Fruit fly (Drosophila melanogaster) whole organism, embryonic: ENCODE results near the gene CG9926.
A peak's percentile ranks its signal among the peaks of the same experiment; 100 is the strongest.

Source experiments
- C15 ChIP-seq: fragments of 200-800 bp; sonication (Bioruptor generic); IDR thresholded peaks from 3 replicates; pipeline ENCODE4 v1.3.6; 2022; ENCODE audit warnings: missing biosample characterization, missing genetic modification characterization
- CG10274 ChIP-seq: fragments of 200-800 bp; sonication (Bioruptor generic); optimal IDR thresholded peaks from 3 replicates; lab custom pipeline; 2017; ENCODE audit warnings: missing biosample characterization, mild to moderate bottlenecking, missing genetic modification characterization
- CG12071 ChIP-seq: fragments of 200-800 bp; sonication (Bioruptor generic); optimal IDR thresholded peaks from 3 replicates; lab custom pipeline; 2018; ENCODE audit warnings: missing biosample characterization, mild to moderate bottlenecking, missing genetic modification characterization
- CG12299 ChIP-seq: fragments of 200-800 bp; sonication (Bioruptor generic); optimal IDR thresholded peaks from 2 replicates; lab custom pipeline; 2018; ENCODE audit warnings: missing biosample characterization, mild to moderate bottlenecking, missing genetic modification characterization
- CG13775 ChIP-seq: fragments of 200-800 bp; sonication (Bioruptor generic); optimal IDR thresholded peaks from 3 replicates; lab custom pipeline; 2017; ENCODE audit warnings: missing biosample characterization, mild to moderate bottlenecking, missing genetic modification characterization
- CG15514 ChIP-seq: fragments of 200-800 bp; sonication (Bioruptor generic); optimal IDR thresholded peaks from 3 replicates; lab custom pipeline; 2017; ENCODE audit warnings: missing biosample characterization, missing genetic modification characterization, mild to moderate bottlenecking, moderate library complexity, missing genetic modification reagents
- CG15601 ChIP-seq: fragments of 200-800 bp; sonication (Bioruptor generic); optimal IDR thresholded peaks from 3 replicates; lab custom pipeline; 2019; ENCODE audit warnings: missing biosample characterization, mild to moderate bottlenecking, missing genetic modification characterization, moderate library complexity
- CG1602 ChIP-seq: fragments of 200-800 bp; sonication (Bioruptor generic); optimal IDR thresholded peaks from 3 replicates; lab custom pipeline; 2016; ENCODE audit warnings: missing biosample characterization, missing genetic modification characterization
- CG16815 ChIP-seq: fragments of 200-800 bp; sonication (Bioruptor generic); optimal IDR thresholded peaks from 3 replicates; lab custom pipeline; 2017; ENCODE audit warnings: missing biosample characterization, mild to moderate bottlenecking, missing genetic modification characterization
- CG2199 ChIP-seq: fragments of 200-800 bp; sonication (Bioruptor generic); IDR thresholded peaks from 3 replicates; pipeline ENCODE4 v1.3.6; 2022; ENCODE audit warnings: missing biosample characterization, missing genetic modification characterization
- CG2875 ChIP-seq: fragments of 200-800 bp; sonication (Bioruptor generic); optimal IDR thresholded peaks from 2 replicates; lab custom pipeline; 2017; ENCODE audit warnings: missing biosample characterization, mild to moderate bottlenecking, missing genetic modification characterization, missing genetic modification reagents
- CG32772 ChIP-seq: fragments of 200-800 bp; sonication (Bioruptor generic); IDR thresholded peaks from 2 replicates; pipeline ENCODE4 v1.3.6; 2022; ENCODE audit warnings: missing biosample characterization, missing genetic modification characterization
- CG33213 ChIP-seq: fragments of 200-800 bp; sonication (Bioruptor generic); optimal IDR thresholded peaks from 3 replicates; lab custom pipeline; 2016; ENCODE audit warnings: missing biosample characterization, missing genetic modification characterization
- CG42726 ChIP-seq: fragments of 200-800 bp; sonication (Bioruptor generic); IDR thresholded peaks from 2 replicates; pipeline ENCODE4 v1.3.6; 2022; ENCODE audit warnings: missing biosample characterization, missing genetic modification characterization; ENCODE audit not compliant: partially characterized antibody
- CG4854 ChIP-seq: fragments of 200-800 bp; sonication (Bioruptor generic); optimal IDR thresholded peaks from 2 replicates; lab custom pipeline; 2016; ENCODE audit warnings: missing biosample characterization, missing genetic modification characterization, inconsistent platforms
- CG6689 ChIP-seq: fragments of 200-800 bp; sonication (Bioruptor generic); IDR thresholded peaks from 2 replicates; pipeline ENCODE4 v1.3.6; 2022; ENCODE audit warnings: missing biosample characterization, missing genetic modification characterization
- CG7928 ChIP-seq: fragments of 200-800 bp; sonication (Bioruptor generic); optimal IDR thresholded peaks from 2 replicates; lab custom pipeline; 2017; ENCODE audit warnings: missing biosample characterization, mild to moderate bottlenecking, missing genetic modification characterization
- CG8388 ChIP-seq: fragments of 200-800 bp; sonication (Bioruptor generic); optimal IDR thresholded peaks from 2 replicates; lab custom pipeline; 2019; ENCODE audit warnings: missing biosample characterization, mild to moderate bottlenecking, missing genetic modification characterization, moderate library complexity
- CG8944 ChIP-seq: fragments of 200-800 bp; sonication (Bioruptor generic); optimal IDR thresholded peaks from 3 replicates; lab custom pipeline; 2016; ENCODE audit warnings: missing biosample characterization, missing genetic modification characterization
- Hr3 ChIP-seq: fragments of 200-800 bp; sonication (Bioruptor generic); optimal IDR thresholded peaks from 3 replicates; lab custom pipeline; 2016; ENCODE audit warnings: missing biosample characterization, missing genetic modification characterization
- Hr39 ChIP-seq: fragments of >200 bp; optimal IDR thresholded peaks from 2 replicates; lab custom pipeline; 2017
- Hr78 ChIP-seq, 2 experiments: fragments of 200-800 bp in 1 of 2; fragments of >200 bp in 1 of 2; sonication (Bioruptor generic) in 1 of 2; optimal IDR thresholded peaks; 2 replicates each; lab custom pipeline; 2017 to 2019; ENCODE audit warnings: missing biosample characterization in 2 of 2, missing genetic modification characterization in 2 of 2, mild to moderate bottlenecking in 1 of 2, moderate library complexity in 1 of 2
- Mad ChIP-seq: fragments of 200-800 bp; sonication (Bioruptor generic); optimal IDR thresholded peaks from 2 replicates; lab custom pipeline; 2016; ENCODE audit warnings: missing biosample characterization, missing genetic modification characterization
- PHDP ChIP-seq: fragments of 200-800 bp; sonication (Bioruptor generic); optimal IDR thresholded peaks from 3 replicates; lab custom pipeline; 2018; ENCODE audit warnings: missing biosample characterization, mild to moderate bottlenecking, missing genetic modification characterization, moderate library complexity
- Sox102F ChIP-seq: fragments of 200-800 bp; sonication (Bioruptor generic); optimal IDR thresholded peaks from 2 replicates; lab custom pipeline; 2018; ENCODE audit warnings: missing biosample characterization, mild to moderate bottlenecking, missing genetic modification characterization, moderate library complexity
- Spps ChIP-seq: fragments of 200-800 bp; sonication (Bioruptor generic); optimal IDR thresholded peaks from 2 replicates; lab custom pipeline; 2018; ENCODE audit warnings: missing biosample characterization, mild to moderate bottlenecking, missing genetic modification characterization
- Ssrp ChIP-seq: fragments of 200-800 bp; sonication (Bioruptor generic); optimal IDR thresholded peaks from 2 replicates; lab custom pipeline; 2018; ENCODE audit warnings: missing biosample characterization, mild to moderate bottlenecking, missing genetic modification characterization, moderate library complexity
- Vsx1 ChIP-seq: fragments of 200-800 bp; sonication (Bioruptor generic); optimal IDR thresholded peaks from 2 replicates; lab custom pipeline; 2017; ENCODE audit warnings: missing biosample characterization, mild to moderate bottlenecking, missing genetic modification characterization, missing genetic modification reagents
- ash1 ChIP-seq: fragments of 200-800 bp; sonication (Bioruptor generic); optimal IDR thresholded peaks from 2 replicates; lab custom pipeline; 2018; ENCODE audit warnings: missing biosample characterization, mild to moderate bottlenecking, missing genetic modification characterization
- cad ChIP-seq: fragments of >200 bp; optimal IDR thresholded peaks from 2 replicates; lab custom pipeline; 2017; ENCODE audit warnings: missing biosample characterization, missing genetic modification characterization
- cas ChIP-seq: fragments of 200-800 bp; sonication (Bioruptor generic); IDR thresholded peaks from 2 replicates; pipeline ENCODE4 v1.3.6; 2022; ENCODE audit warnings: missing biosample characterization, missing genetic modification characterization
- chm ChIP-seq: fragments of 200-800 bp; sonication (Bioruptor generic); IDR thresholded peaks from 2 replicates; pipeline ENCODE4 v1.3.6; 2022; ENCODE audit warnings: missing biosample characterization, missing genetic modification characterization
- ewg ChIP-seq: fragments of 200-800 bp; sonication (Bioruptor generic); optimal IDR thresholded peaks from 3 replicates; lab custom pipeline; 2017; ENCODE audit warnings: mild to moderate bottlenecking, missing biosample characterization, missing genetic modification reagents, missing genetic modification characterization
- gro ChIP-seq: fragments of 200-800 bp; sonication (Bioruptor generic); optimal IDR thresholded peaks from 2 replicates; lab custom pipeline; 2016; ENCODE audit warnings: missing biosample characterization, missing genetic modification characterization
- gsb-n ChIP-seq: fragments of 200-800 bp; sonication (Bioruptor generic); optimal IDR thresholded peaks from 3 replicates; lab custom pipeline; 2018; ENCODE audit warnings: missing biosample characterization, mild to moderate bottlenecking, missing genetic modification characterization
- hth ChIP-seq: fragments of >200 bp; optimal IDR thresholded peaks from 2 replicates; lab custom pipeline; 2017; ENCODE audit warnings: inconsistent platforms
- lola ChIP-seq, 3 experiments: fragments of >200 bp in 2 of 3; fragments of 200-800 bp in 1 of 3; sonication (Bioruptor generic) in 1 of 3; optimal IDR thresholded peaks; 2 replicates each; lab custom pipeline; 2017 to 2019; ENCODE audit warnings: missing biosample characterization in 3 of 3, missing genetic modification characterization in 3 of 3, mild to moderate bottlenecking in 1 of 3, moderate library complexity in 1 of 3
- org-1 ChIP-seq: fragments of 200-800 bp; sonication (Bioruptor generic); optimal IDR thresholded peaks from 2 replicates; lab custom pipeline; 2017; ENCODE audit warnings: missing biosample characterization, missing genetic modification characterization
- otp ChIP-seq: fragments of 200-800 bp; sonication (Bioruptor generic); IDR thresholded peaks from 3 replicates; pipeline ENCODE4, ENCODE4 v1.3.6; 2022; ENCODE audit warnings: missing biosample characterization, missing genetic modification characterization
- pb ChIP-seq: fragments of 200-800 bp; sonication (Bioruptor generic); optimal IDR thresholded peaks from 3 replicates; lab custom pipeline; 2016; ENCODE audit warnings: missing biosample characterization, missing genetic modification characterization
- pnt ChIP-seq: fragments of 200-800 bp; sonication (Bioruptor generic); optimal IDR thresholded peaks from 3 replicates; lab custom pipeline; 2016; ENCODE audit warnings: missing biosample characterization, missing genetic modification characterization
- prd ChIP-seq, 3 experiments: fragments of >200 bp in 2 of 3; fragments of 200-800 bp in 1 of 3; sonication (Bioruptor generic) in 1 of 3; optimal IDR thresholded peaks in 2 of 3; IDR thresholded peaks in 1 of 3; 2 replicates in 2 of 3; 3 replicates in 1 of 3; pipeline versions ENCODE4 v1.3.6 to Lab custom; 2017 to 2022; ENCODE audit warnings: missing biosample characterization in 1 of 3, missing genetic modification characterization in 1 of 3
- pros ChIP-seq: fragments of 200-800 bp; sonication (Bioruptor generic); optimal IDR thresholded peaks from 3 replicates; lab custom pipeline; 2019; ENCODE audit warnings: missing biosample characterization, mild to moderate bottlenecking, missing genetic modification characterization, moderate library complexity
- sens ChIP-seq: fragments of 200-800 bp; sonication (Bioruptor generic); peaks from one replicate; lab custom pipeline; 2016; ENCODE audit warnings: missing biosample characterization, missing genetic modification characterization
- seq ChIP-seq: fragments of 200-800 bp; sonication (Bioruptor generic); IDR thresholded peaks from 2 replicates; pipeline ENCODE4 v1.3.6; 2022; ENCODE audit warnings: missing biosample characterization, missing genetic modification characterization
- slp2 ChIP-seq: fragments of 200-800 bp; sonication (Bioruptor generic); optimal IDR thresholded peaks from 2 replicates; lab custom pipeline; 2016; ENCODE audit warnings: missing biosample characterization, missing genetic modification characterization
- stwl ChIP-seq: fragments of 200-800 bp; sonication (Bioruptor generic); optimal IDR thresholded peaks from 3 replicates; lab custom pipeline; 2018; ENCODE audit warnings: missing biosample characterization, mild to moderate bottlenecking, missing genetic modification characterization, moderate library complexity
- tap ChIP-seq: fragments of 200-800 bp; optimal IDR thresholded peaks from 3 replicates; lab custom pipeline; 2019; ENCODE audit warnings: missing biosample characterization, mild to moderate bottlenecking, missing genetic modification characterization, moderate library complexity
- tll ChIP-seq, 2 experiments: fragments of 200-800 bp in 1 of 2; fragments of >200 bp in 1 of 2; sonication (Bioruptor generic) in 1 of 2; optimal IDR thresholded peaks; 2 replicates each; lab custom pipeline; 2017 to 2019; ENCODE audit warnings: missing biosample characterization in 2 of 2, missing genetic modification characterization in 2 of 2, mild to moderate bottlenecking in 1 of 2, moderate library complexity in 1 of 2
- vfl ChIP-seq: fragments of 200-800 bp; sonication (Bioruptor generic); optimal IDR thresholded peaks from 2 replicates; lab custom pipeline; 2016; ENCODE audit warnings: missing biosample characterization, missing genetic modification characterization

CG9926 gene

dm6 chr3R:13952303-13952702 lies 1.4 kb upstream of the CG9926 start (continued):
- no peak for TF ChIP-seq PHDP (tag; lab: Kevin White, UChicago)
- TF ChIP-seq ash1 (GFP tag; lab: Kevin White, UChicago), result no peak
- peak; percentile 21 for TF ChIP-seq pnt (GFP tag; lab: Kevin White, UChicago)
- no peak for TF ChIP-seq pros (GFP tag; lab: Kevin White, UChicago)
- no peak for TF ChIP-seq hth (lab: Kevin White, UChicago)
- TF ChIP-seq sens, result peak; percentile 89
- no peak for TF ChIP-seq CG1602 (GFP tag; lab: Kevin White, UChicago)
- no peak for TF ChIP-seq cad (GFP tag; lab: Kevin White, UChicago)
- peak; percentile 37 for TF ChIP-seq CG8388
- no peak for TF ChIP-seq Vsx1
- TF ChIP-seq CG12071 (GFP tag; lab: Kevin White, UChicago), result no peak
- TF ChIP-seq CG12299 (tag; lab: Kevin White, UChicago), result no peak
- no peak for TF ChIP-seq CG42726 (GFP tag; lab: Robert Waterston, UW)
- TF ChIP-seq slp2 (GFP tag; lab: Kevin White, UChicago), result no peak
- no peak for TF ChIP-seq pb
- no peak for TF ChIP-seq C15 (GFP tag; lab: Robert Waterston, UW)
- peak; percentile 44; the same call in 1 of the 2 replicates for TF ChIP-seq chm (GFP tag; lab: Robert Waterston, UW)
- TF ChIP-seq CG7928, result no peak
- no peak for TF ChIP-seq seq
- TF ChIP-seq CG2875 (GFP tag; lab: Kevin White, UChicago), result peak; percentile 22
- TF ChIP-seq org-1 (GFP tag; lab: Kevin White, UChicago), result no peak
- no peak for TF ChIP-seq stwl (tag; lab: Kevin White, UChicago)
- peak; percentile 15 for TF ChIP-seq CG8944
- no peak for TF ChIP-seq Hr39 (lab: Kevin White, UChicago)
- peak; percentile 34 for TF ChIP-seq Ssrp
- no peak for TF ChIP-seq otp
- TF ChIP-seq CG6689, result peak; percentile 48
- no peak for TF ChIP-seq Hr78 (GFP tag; optimal IDR thresholded peaks at IDR 0.05; lab: Kevin White, UChicago)
- no peak for TF ChIP-seq CG4854 (GFP tag; lab: Kevin White, UChicago)
- peak; percentile 46 for TF ChIP-seq Sox102F (GFP tag; lab: Kevin White, UChicago)
- no peak for TF ChIP-seq CG33213 (GFP tag; lab: Kevin White, UChicago)
- TF ChIP-seq Spps, result no peak
- TF ChIP-seq CG15514 (GFP tag; lab: Kevin White, UChicago), result no peak
- no peak for TF ChIP-seq ewg
- TF ChIP-seq Hr3 (GFP tag; lab: Kevin White, UChicago), result no peak
- TF ChIP-seq tap (tag; lab: Kevin White, UChicago), result no peak
- no peak for TF ChIP-seq Mad (GFP tag; lab: Kevin White, UChicago)
- TF ChIP-seq CG13775 (GFP tag; lab: Kevin White, UChicago), result no peak
- TF ChIP-seq CG32772 (GFP tag; lab: Robert Waterston, UW), result no peak
- TF ChIP-seq CG15601 (tag; lab: Kevin White, UChicago), result peak; percentile 3
- TF ChIP-seq cas, result no peak
- no peak for TF ChIP-seq tll (GFP tag; optimal IDR thresholded peaks at IDR 0.05; lab: Kevin White, UChicago)
- TF ChIP-seq gro, result no peak
- TF ChIP-seq vfl (GFP tag; lab: Kevin White, UChicago), result no peak
- TF ChIP-seq CG10274 (GFP tag; lab: Kevin White, UChicago), result peak; percentile 64
- no peak for TF ChIP-seq CG2199 (GFP tag; lab: Robert Waterston, UW)
- no peak for TF ChIP-seq CG16815
- peak; percentile 15 for TF ChIP-seq gsb-n
- TF ChIP-seq lola (GFP tag; optimal IDR thresholded peaks at IDR 0.05; lab: Kevin White, UChicago), result peak in 1 of 3 experiments; percentile 42
- TF ChIP-seq prd (optimal IDR thresholded peaks at IDR 0.05; lab: Kevin White, UChicago), result no peak
- TF ChIP-seq prd (GFP tag; IDR thresholded peaks at IDR 0.05; lab: Robert Waterston, UW), result peak; percentile 55; the same call in 2 of the 3 replicates
